Fruit fly (Drosophila melanogaster): ENCODE measurements around the gene Arl2.
A peak's percentile ranks its signal among the peaks of the same experiment; 100 is the strongest.

Gene Arl2

DNA sequence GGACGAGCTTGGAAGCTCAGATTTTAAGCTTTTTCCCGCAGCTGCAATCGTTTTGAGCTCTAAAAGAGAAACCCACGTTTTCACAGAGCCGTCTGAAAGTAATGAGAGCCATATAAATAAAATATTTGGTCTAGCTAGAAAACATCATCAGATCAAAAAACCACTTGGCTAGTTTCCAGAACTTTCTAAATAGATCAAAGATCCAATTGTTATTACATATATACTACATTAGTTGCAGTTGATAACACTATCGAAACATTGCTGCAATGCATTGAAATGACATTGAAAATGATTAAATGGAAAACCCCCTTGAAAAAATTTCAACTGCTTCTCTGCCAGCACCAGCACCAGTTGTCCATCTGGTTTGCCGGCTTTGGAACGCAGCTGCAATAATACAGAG lies 14.1 kb downstream of the Arl2 start (continued):
- TF ChIP-seq repo (GFP tag; optimal IDR thresholded peaks at IDR 0.05): no peak
- no peak for TF ChIP-seq Doc2 (GFP tag; IDR thresholded peaks at IDR 0.05)
- no peak for TF ChIP-seq disco-r (GFP tag; optimal IDR thresholded peaks at IDR 0.05)
- no peak for TF ChIP-seq CG11696 (GFP tag; IDR thresholded peaks at IDR 0.05)
- TF ChIP-seq CG14667 (GFP tag; IDR thresholded peaks at IDR 0.05): no peak
- peak; percentile 62 for TF ChIP-seq CG13424 (tag; optimal IDR thresholded peaks at IDR 0.05)
- TF ChIP-seq CG14860 (GFP tag; IDR thresholded peaks at IDR 0.05; ENCODE audit: partially characterized antibody): no peak
- no peak for TF ChIP-seq CG7786 (GFP tag; optimal IDR thresholded peaks at IDR 0.05)
- peak; percentile 47 for TF ChIP-seq Oli (tag; optimal IDR thresholded peaks at IDR 0.05)
- TF ChIP-seq CG7556 (GFP tag; optimal IDR thresholded peaks at IDR 0.05): no peak
- TF ChIP-seq fd3F (GFP tag; optimal IDR thresholded peaks at IDR 0.05): no peak
- no peak for TF ChIP-seq peb (GFP tag; IDR thresholded peaks at IDR 0.05)
- peak; percentile 64 for TF ChIP-seq Ptx1 (GFP tag; IDR thresholded peaks at IDR 0.05)
- TF ChIP-seq bcd (GFP tag; optimal IDR thresholded peaks at IDR 0.05): no peak
- TF ChIP-seq emc (GFP tag; optimal IDR thresholded peaks at IDR 0.05): no peak
- no peak for TF ChIP-seq CG4730 (GFP tag; IDR thresholded peaks at IDR 0.05)
- no peak for TF ChIP-seq CoRest (tag; optimal IDR thresholded peaks at IDR 0.05)
- no peak for TF ChIP-seq Sin3A (optimal IDR thresholded peaks at IDR 0.05)
- TF ChIP-seq Nf-YA (GFP tag; IDR thresholded peaks at IDR 0.05): peak; percentile 37; the same call in 1 of the 2 replicates
- no peak for TF ChIP-seq tna (GFP tag; IDR thresholded peaks at IDR 0.05; ENCODE audit: partially characterized antibody)
- no peak for TF ChIP-seq Dref (GFP tag; IDR thresholded peaks at IDR 0.05)
- TF ChIP-seq CG3995 (GFP tag; optimal IDR thresholded peaks at IDR 0.05): no peak
- TF ChIP-seq D (optimal IDR thresholded peaks at IDR 0.05): no peak
- no peak for TF ChIP-seq D (GFP tag; optimal IDR thresholded peaks at IDR 0.05)
- 0 out of 2 replicates have a peak, but pooled peaks have one; percentile 7 for TF ChIP-seq slbo (GFP tag; IDR thresholded peaks at IDR 0.05)
- TF ChIP-seq CG18619 (GFP tag; optimal IDR thresholded peaks at IDR 0.05): no peak
- no peak for TF ChIP-seq CG4328 (GFP tag; optimal IDR thresholded peaks at IDR 0.05)
- no peak for TF ChIP-seq CG6689 (GFP tag; IDR thresholded peaks at IDR 0.05)
- peak; percentile 59 for TF ChIP-seq stc (GFP tag; IDR thresholded peaks at IDR 0.05)
- no peak for TF ChIP-seq pfk (GFP tag; optimal IDR thresholded peaks at IDR 0.05)
- TF ChIP-seq CG9932 (GFP tag; IDR thresholded peaks at IDR 0.05): no peak
- TF ChIP-seq lmd (GFP tag; IDR thresholded peaks at IDR 0.05): peak; percentile 36; the same call in 1 of the 2 replicates
- TF ChIP-seq Hmx (GFP tag; optimal IDR thresholded peaks at IDR 0.05): no peak
- TF ChIP-seq row (GFP tag; IDR thresholded peaks at IDR 0.05): no peak
- peak in 1 of 2 experiments; percentile 73 for TF ChIP-seq Hr51 (GFP tag; optimal IDR thresholded peaks at IDR 0.05)
- no peak for TF ChIP-seq schlank (tag; optimal IDR thresholded peaks at IDR 0.05)
- no peak for TF ChIP-seq Atf-2 (GFP tag; optimal IDR thresholded peaks at IDR 0.05)
- no peak for TF ChIP-seq org-1 (GFP tag; optimal IDR thresholded peaks at IDR 0.05)
- TF ChIP-seq ab (GFP tag; optimal IDR thresholded peaks at IDR 0.05): no peak
- TF ChIP-seq toy (GFP tag; IDR thresholded peaks at IDR 0.05): no peak
- no peak for TF ChIP-seq p53 (GFP tag; optimal IDR thresholded peaks at IDR 0.05)
- no peak for TF ChIP-seq CG18599 (GFP tag; optimal IDR thresholded peaks at IDR 0.05)
- no peak for TF ChIP-seq Ets97D (GFP tag; optimal IDR thresholded peaks at IDR 0.05)
- TF ChIP-seq CG10267 (tag; optimal IDR thresholded peaks at IDR 0.05): no peak
- TF ChIP-seq dimm (GFP tag; IDR thresholded peaks at IDR 0.05): no peak
- TF ChIP-seq CG3281 (GFP tag; optimal IDR thresholded peaks at IDR 0.05): no peak
- TF ChIP-seq odd (GFP tag; optimal IDR thresholded peaks at IDR 0.05): no peak
- TF ChIP-seq ewg (GFP tag; optimal IDR thresholded peaks at IDR 0.05): no peak
- peak; percentile 38 for TF ChIP-seq phol (tag; optimal IDR thresholded peaks at IDR 0.05)
- no peak for TF ChIP-seq nerfin-2 (GFP tag; IDR thresholded peaks at IDR 0.05; ENCODE audit: partially characterized antibody)
- TF ChIP-seq Med (GFP tag): peak; percentile 78
- peak; percentile 73 for TF ChIP-seq dmrt99B (tag; optimal IDR thresholded peaks at IDR 0.05)
- TF ChIP-seq CG18476 (GFP tag; optimal IDR thresholded peaks at IDR 0.05): no peak

Data from whole organism, embryonic.